Fruit fly (Drosophila melanogaster): ENCODE data around the gene ph-p.

ph-p gene

DNA sequence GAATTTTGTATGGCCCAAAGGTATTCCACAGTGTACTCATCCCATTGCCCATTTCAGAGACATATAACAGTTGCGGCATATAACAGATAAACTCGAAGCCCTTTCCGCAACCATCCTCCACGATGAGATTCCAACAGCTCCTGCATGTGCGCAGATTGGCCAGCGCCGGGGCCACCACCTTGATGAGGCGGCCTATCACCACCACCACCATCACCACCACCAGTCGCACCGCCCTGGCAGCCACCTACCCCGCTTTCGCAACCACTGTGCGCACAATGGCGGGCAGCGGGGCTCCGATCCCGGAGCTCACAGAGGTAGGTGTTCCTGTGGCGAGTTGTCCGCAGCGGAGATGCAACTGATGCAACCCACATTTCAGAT is 4.8 kb upstream of the ph-p start:
- TF ChIP-seq rn (GFP tag; IDR thresholded peaks at IDR 0.05) (no peak), CG8159 (tag; optimal IDR thresholded peaks at IDR 0.05) (no peak), Pif1A (GFP tag; optimal IDR thresholded peaks at IDR 0.05) (no peak), Ets98B (GFP tag; IDR thresholded peaks at IDR 0.05) (no peak), CG14655 (GFP tag; optimal IDR thresholded peaks at IDR 0.05) (no peak)

DNA sequence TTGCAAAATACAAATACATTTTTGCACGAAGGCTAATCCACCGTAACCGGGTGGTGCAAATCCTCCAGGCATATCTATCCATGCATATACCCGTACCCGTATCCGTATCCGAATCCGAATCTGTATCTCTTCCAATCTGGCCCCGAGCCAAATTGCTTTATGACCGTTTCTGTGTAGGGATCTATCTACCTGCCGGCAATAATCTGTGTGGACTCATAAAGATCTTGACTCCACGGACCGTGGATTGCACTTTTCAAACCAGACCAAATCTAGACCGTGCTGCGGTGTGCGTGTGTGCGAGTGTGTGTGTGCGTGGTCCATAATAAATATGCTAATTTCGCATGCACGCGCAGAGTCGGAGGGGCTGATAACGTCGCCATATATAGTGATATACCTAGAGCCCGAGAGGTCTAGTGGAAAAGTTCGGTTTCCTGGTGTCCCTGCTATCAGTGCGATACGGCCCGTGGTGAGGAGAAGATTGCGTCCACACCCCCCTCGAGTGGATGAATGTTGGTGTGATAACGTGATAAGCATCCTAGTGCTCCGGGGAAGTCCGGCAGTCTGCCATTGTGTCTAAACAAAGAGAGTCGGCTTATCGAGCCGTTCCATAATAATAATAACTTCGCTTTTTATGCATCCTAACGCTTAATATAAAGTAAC is 4.2 kb upstream of the ph-p start:
- TF ChIP-seq Snoo (tag; optimal IDR thresholded peaks at IDR 0.05) (no peak), CG17806 (tag; optimal IDR thresholded peaks at IDR 0.05) (no peak)

DNA sequence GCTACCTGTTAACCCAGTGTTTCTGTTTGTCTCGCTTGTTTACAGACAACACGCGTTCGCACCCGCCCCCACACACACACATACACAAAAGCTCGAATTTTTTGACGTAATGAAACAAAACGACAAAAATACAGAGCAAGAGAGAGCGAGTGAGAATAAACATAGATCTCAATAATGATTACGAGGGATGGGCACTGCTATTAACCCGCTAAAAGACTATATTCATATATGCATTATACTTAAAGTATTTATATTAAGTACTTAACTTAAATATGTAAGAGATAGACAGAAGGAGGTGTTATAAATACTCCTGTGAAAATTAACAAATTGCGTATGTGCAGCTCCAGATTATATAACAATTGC is 3.7 kb upstream of the ph-p start:
- TF ChIP-seq CG10348 (GFP tag; IDR thresholded peaks at IDR 0.05): no peak
- no peak for TF ChIP-seq CG9948 (tag; optimal IDR thresholded peaks at IDR 0.05)
- TF ChIP-seq CG14655 (GFP tag; optimal IDR thresholded peaks at IDR 0.05): peak; percentile 34
- TF ChIP-seq CG12605 (GFP tag; IDR thresholded peaks at IDR 0.05): peak; percentile 46; the same call in 1 of the 2 replicates
- TF ChIP-seq fd96Ca (GFP tag; IDR thresholded peaks at IDR 0.05): no peak
- peak; percentile 11 for TF ChIP-seq CG8301 (tag; optimal IDR thresholded peaks at IDR 0.05)
- peak; percentile 37; the same call in 1 of the 2 replicates for TF ChIP-seq Ets98B (GFP tag; IDR thresholded peaks at IDR 0.05)
- TF ChIP-seq EcR (GFP tag; optimal IDR thresholded peaks at IDR 0.05): no peak
- peak; percentile 51 for TF ChIP-seq CG32121 (GFP tag; IDR thresholded peaks at IDR 0.05)
- no peak for TF ChIP-seq D1 (tag; optimal IDR thresholded peaks at IDR 0.05)
- peak; percentile 54 for TF ChIP-seq Pif1A (GFP tag; optimal IDR thresholded peaks at IDR 0.05)
- TF ChIP-seq CG34367 (tag; optimal IDR thresholded peaks at IDR 0.05): no peak
- peak; percentile 58 for TF ChIP-seq Pif1B (GFP tag; optimal IDR thresholded peaks at IDR 0.05)
- TF ChIP-seq gl (tag; optimal IDR thresholded peaks at IDR 0.05): peak; percentile 20
- TF ChIP-seq CG4496 (GFP tag; IDR thresholded peaks at IDR 0.05): peak; percentile 60; the same call in 2 of the 3 replicates
- TF ChIP-seq rn (GFP tag; IDR thresholded peaks at IDR 0.05): no peak
- TF ChIP-seq CG15710 (tag; optimal IDR thresholded peaks at IDR 0.05): peak; percentile 5
- peak; percentile 2 for TF ChIP-seq CG17806 (tag; optimal IDR thresholded peaks at IDR 0.05)
- TF ChIP-seq Snoo (tag; optimal IDR thresholded peaks at IDR 0.05): peak; percentile 6
- TF ChIP-seq CG8159 (tag; optimal IDR thresholded peaks at IDR 0.05): peak; percentile 16
- no peak for TF ChIP-seq CG13204 (GFP tag; optimal IDR thresholded peaks at IDR 0.05)

DNA sequence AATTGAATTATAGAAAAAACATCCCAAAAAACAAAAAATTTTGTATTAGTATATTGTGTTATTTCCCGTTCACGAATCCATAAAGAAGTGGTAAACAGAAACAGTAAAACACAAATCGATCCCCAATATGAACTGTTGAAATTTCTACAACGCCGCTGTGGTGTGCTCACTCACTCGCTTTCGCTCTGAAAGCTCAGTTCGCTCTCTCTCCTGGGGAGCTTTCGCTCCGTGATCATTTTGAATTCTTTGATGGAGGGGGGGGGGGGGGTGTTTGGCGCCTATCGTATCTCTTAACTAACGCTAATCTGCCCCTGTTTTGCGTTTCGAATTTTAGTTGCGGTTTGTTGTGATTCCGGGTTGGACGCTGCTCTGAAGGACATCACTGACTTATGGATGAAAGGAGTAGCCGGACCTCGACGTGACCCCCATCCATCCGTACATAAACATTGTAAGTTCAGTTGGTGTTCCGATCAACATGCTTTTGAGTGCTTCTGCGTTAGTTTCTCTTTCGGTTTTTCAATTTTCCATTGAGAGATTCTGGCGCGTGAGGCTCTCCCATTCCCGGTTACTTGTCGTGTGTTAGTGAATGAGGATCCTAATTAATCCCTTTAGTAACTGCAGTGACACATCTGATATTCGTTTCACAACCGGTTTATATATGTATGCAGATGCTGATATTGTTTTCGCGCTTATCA is 3.1 kb upstream of the ph-p start, which contains the start of gene D2hgdh:
TSS of gene D2hgdh (plus strand) at position 331 of the 695 bp plus-strand sequence.
- TF ChIP-seq Pif1B (GFP tag; optimal IDR thresholded peaks at IDR 0.05) (no peak), Snoo (tag; optimal IDR thresholded peaks at IDR 0.05) (peak; percentile 29), CG34367 (tag; optimal IDR thresholded peaks at IDR 0.05) (no peak), CG17806 (tag; optimal IDR thresholded peaks at IDR 0.05) (peak; percentile 5), Ets98B (GFP tag; IDR thresholded peaks at IDR 0.05) (peak; percentile 69), EcR (GFP tag; optimal IDR thresholded peaks at IDR 0.05) (no peak), CG4496 (GFP tag; IDR thresholded peaks at IDR 0.05) (peak; percentile 65), CG32121 (GFP tag; IDR thresholded peaks at IDR 0.05) (peak; percentile 49; the same call in 1 of the 2 replicates)

DNA sequence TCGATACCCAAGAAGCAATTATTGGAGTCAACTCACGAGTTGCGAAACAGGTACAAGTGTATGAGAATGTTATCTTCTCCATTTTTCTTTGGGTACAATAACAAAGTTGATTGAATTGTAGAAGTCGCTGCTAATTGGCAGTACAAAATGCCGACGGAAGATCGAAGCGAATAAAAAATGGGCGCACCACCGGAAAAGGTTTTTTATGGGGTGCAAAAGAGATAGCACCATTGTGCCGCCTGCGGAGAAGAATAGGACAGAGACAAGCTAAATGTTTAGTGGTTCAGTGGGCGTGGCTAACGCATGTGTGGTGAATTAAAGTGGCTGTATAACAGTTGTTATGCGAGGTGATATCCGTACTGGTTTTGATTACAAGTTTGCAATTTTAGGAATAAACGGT is 2.3 kb upstream of the ph-p start:
- TF ChIP-seq CG17806 (tag; optimal IDR thresholded peaks at IDR 0.05): no peak
- TF ChIP-seq Pif1B (GFP tag; optimal IDR thresholded peaks at IDR 0.05): no peak
- no peak for TF ChIP-seq CG8159 (tag; optimal IDR thresholded peaks at IDR 0.05)
- TF ChIP-seq Ets98B (GFP tag; IDR thresholded peaks at IDR 0.05): no peak
- TF ChIP-seq CG13204 (GFP tag; optimal IDR thresholded peaks at IDR 0.05): no peak
- TF ChIP-seq CG12605 (GFP tag; IDR thresholded peaks at IDR 0.05): peak; percentile 30; the same call in 1 of the 2 replicates
- no peak for TF ChIP-seq CG15710 (tag; optimal IDR thresholded peaks at IDR 0.05)
- TF ChIP-seq D1 (tag; optimal IDR thresholded peaks at IDR 0.05): no peak
- peak; percentile 40; the same call in 1 of the 3 replicates for TF ChIP-seq CG4496 (GFP tag; IDR thresholded peaks at IDR 0.05)
- no peak for TF ChIP-seq fd96Ca (GFP tag; IDR thresholded peaks at IDR 0.05)
- TF ChIP-seq CG9948 (tag; optimal IDR thresholded peaks at IDR 0.05): no peak
- TF ChIP-seq Snoo (tag; optimal IDR thresholded peaks at IDR 0.05): no peak

DNA sequence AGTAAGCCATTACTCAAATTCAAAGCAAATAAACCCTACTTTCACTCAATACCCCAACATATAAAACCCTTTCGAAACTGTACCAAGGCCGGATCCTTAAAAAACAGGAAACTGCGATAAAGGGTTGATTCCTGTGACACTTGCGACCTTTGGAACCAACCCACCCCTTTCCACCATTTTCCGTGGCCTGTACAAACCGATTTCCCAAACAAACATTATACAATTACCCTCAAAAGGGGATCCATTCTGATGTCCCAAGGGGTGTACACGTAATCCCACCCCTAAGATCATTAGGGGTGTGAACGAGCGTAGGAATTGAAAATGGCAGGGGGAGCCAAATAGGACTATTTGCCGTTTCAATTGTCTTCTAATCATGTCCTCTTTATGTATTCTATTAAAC is 1.4 kb upstream of the ph-p start:
- no peak for TF ChIP-seq CG14655 (GFP tag; optimal IDR thresholded peaks at IDR 0.05)
- TF ChIP-seq CG13204 (GFP tag; optimal IDR thresholded peaks at IDR 0.05): no peak
- TF ChIP-seq CG9948 (tag; optimal IDR thresholded peaks at IDR 0.05): no peak
- TF ChIP-seq CG8301 (tag; optimal IDR thresholded peaks at IDR 0.05): no peak
- TF ChIP-seq Pif1B (GFP tag; optimal IDR thresholded peaks at IDR 0.05): no peak
- no peak for TF ChIP-seq CG15710 (tag; optimal IDR thresholded peaks at IDR 0.05)
- TF ChIP-seq CG32121 (GFP tag; IDR thresholded peaks at IDR 0.05): no peak
- TF ChIP-seq Pif1A (GFP tag; optimal IDR thresholded peaks at IDR 0.05): no peak
- TF ChIP-seq CG12605 (GFP tag; IDR thresholded peaks at IDR 0.05): no peak
- no peak for TF ChIP-seq fd96Ca (GFP tag; IDR thresholded peaks at IDR 0.05)
- TF ChIP-seq CG17806 (tag; optimal IDR thresholded peaks at IDR 0.05): no peak
- no peak for TF ChIP-seq rn (GFP tag; IDR thresholded peaks at IDR 0.05)

Measured in whole organism, pupa.